Comparison of ENCODE assay signal across 3 worm cellular contexts in the genomic region with DNA sequence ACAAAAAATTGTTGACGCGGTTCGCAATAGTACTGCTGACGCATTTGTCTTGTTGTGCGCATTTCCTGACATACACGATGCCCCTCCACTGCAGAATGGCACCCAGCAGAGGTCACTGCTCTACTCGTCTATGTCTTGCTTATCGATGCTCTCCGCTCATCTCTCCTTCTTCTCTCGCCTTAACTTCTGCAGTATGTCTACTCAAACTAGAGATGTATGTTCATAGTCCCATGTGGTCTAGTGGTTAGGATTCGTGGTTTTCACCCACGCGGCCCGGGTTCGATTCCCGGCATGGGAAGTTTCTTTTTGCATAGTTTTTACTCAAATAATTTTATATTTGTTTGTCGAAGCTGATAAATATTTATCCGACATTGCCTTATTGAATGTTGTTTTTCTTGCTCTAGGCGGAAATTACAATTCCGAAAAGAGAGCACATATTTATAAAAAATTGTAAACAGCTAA.
TF ChIP-seq lines count a peak whose summit lies in the region.

Gene C28G1.2, plus strand, starts transcription at position 130 of the 462 bp plus-strand sequence.

TF ChIP-seq in whole organism, L1 larva, 84 proteins besides CTCF, POLR2A, EP300 and RAD21 (continued from another document and continues in another):
- TF ChIP-seq alr-1 (tag; optimal IDR thresholded peaks at IDR 0.05; lab: Kevin White, UChicago; ENCODE audit: borderline replicate concordance) (no peak), unc-62 (GFP tag; optimal IDR thresholded peaks at IDR 0.05; lab: Kevin White, UChicago) (no peak), tlp-1 (tag; optimal IDR thresholded peaks at IDR 0.05; lab: Kevin White, UChicago) (no peak), pag-3 (tag; optimal IDR thresholded peaks at IDR 0.05; lab: Kevin White, UChicago; ENCODE audit: borderline replicate concordance, insufficient read depth) (peak; percentile 73), mab-9 (GFP tag; IDR thresholded peaks at IDR 0.05; lab: Robert Waterston, UW) (peak; percentile 87), F16B12.6 (tag; optimal IDR thresholded peaks at IDR 0.05; lab: Kevin White, UChicago) (peak; percentile 47), nhr-71 (tag; optimal IDR thresholded peaks at IDR 0.05; lab: Kevin White, UChicago) (peak; percentile 96), unc-98 (GFP tag; IDR thresholded peaks at IDR 0.05; lab: Robert Waterston, UW) (peak; percentile 65; the same call in 1 of the 2 replicates), nhr-47 (tag; optimal IDR thresholded peaks at IDR 0.05; lab: Kevin White, UChicago) (peak; percentile 96), efl-1 (optimal IDR thresholded peaks at IDR 0.05; lab: Kevin White, UChicago) (peak; percentile 74 to 78), efl-1 (GFP tag; optimal IDR thresholded peaks at IDR 0.05 in 1 of 2; lab: Kevin White, UChicago) (peak; percentile 49 to 96), egl-27 (tag; optimal IDR thresholded peaks at IDR 0.05; lab: Kevin White, UChicago) (peak; percentile 62), grh-1 (GFP tag; IDR thresholded peaks at IDR 0.05; lab: Robert Waterston, UW) (peak; percentile 89), zag-1 (tag; optimal IDR thresholded peaks at IDR 0.05; lab: Kevin White, UChicago) (peak; percentile 71), sox-4 (tag; optimal IDR thresholded peaks at IDR 0.05; lab: Kevin White, UChicago) (peak; percentile 92), elt-3 (tag; optimal IDR thresholded peaks at IDR 0.05; lab: Kevin White, UChicago) (peak in 2 of 6 experiments; percentile 34 to 81), tbx-2 (tag; optimal IDR thresholded peaks at IDR 0.05; lab: Kevin White, UChicago) (peak; percentile 93), nhr-77 (tag; optimal IDR thresholded peaks at IDR 0.05; lab: Kevin White, UChicago) (peak; percentile 86), lin-15B (tag; optimal IDR thresholded peaks at IDR 0.05; lab: Kevin White, UChicago) (peak; percentile 50), snu-23 (GFP tag; optimal IDR thresholded peaks at IDR 0.05; lab: Kevin White, UChicago) (peak; percentile 98), ceh-8 (GFP tag; optimal IDR thresholded peaks at IDR 0.05; lab: Kevin White, UChicago) (peak; percentile 92), mep-1 (tag; optimal IDR thresholded peaks at IDR 0.05; lab: Kevin White, UChicago) (peak; percentile 89), ets-5 (GFP tag; IDR thresholded peaks at IDR 0.05; lab: Robert Waterston, UW) (no peak), nhr-20 (tag; optimal IDR thresholded peaks at IDR 0.05; lab: Kevin White, UChicago) (peak; percentile 95), nhr-19 (GFP tag; conservative IDR thresholded peaks at IDR 0.05; lab: Robert Waterston, UW) (peak; percentile 94), lsy-2 (tag; optimal IDR thresholded peaks at IDR 0.05; lab: Kevin White, UChicago) (peak; percentile 83 to 91), nhr-12 (tag; optimal IDR thresholded peaks at IDR 0.05; lab: Kevin White, UChicago) (no peak), aha-1 (tag; optimal IDR thresholded peaks at IDR 0.05; lab: Kevin White, UChicago) (peak; percentile 63), hpl-2 (GFP tag; optimal IDR thresholded peaks at IDR 0.05; lab: Kevin White, UChicago) (peak; percentile 69), blmp-1 (tag; optimal IDR thresholded peaks at IDR 0.05; lab: Kevin White, UChicago) (peak; percentile 41), fkh-10 (GFP tag; optimal IDR thresholded peaks at IDR 0.05; lab: Kevin White, UChicago) (peak; percentile 92), mdl-1 (tag; optimal IDR thresholded peaks at IDR 0.05; lab: Kevin White, UChicago) (peak; percentile 18 to 92), elt-2 (tag; optimal IDR thresholded peaks at IDR 0.05; lab: Kevin White, UChicago) (peak; percentile 44), mef-2 (tag; optimal IDR thresholded peaks at IDR 0.05; lab: Kevin White, UChicago) (peak; percentile 18), nhr-237 (tag; optimal IDR thresholded peaks at IDR 0.05; lab: Kevin White, UChicago) (peak; percentile 84), rnt-1 (tag; optimal IDR thresholded peaks at IDR 0.05; lab: Kevin White, UChicago) (peak; percentile 90), ces-1 (GFP tag; optimal IDR thresholded peaks at IDR 0.05; lab: Kevin White, UChicago) (no peak), sup-37 (GFP tag; optimal IDR thresholded peaks at IDR 0.05; lab: Kevin White, UChicago) (peak; percentile 82), swsn-7 (tag; optimal IDR thresholded peaks at IDR 0.05; lab: Kevin White, UChicago) (peak; percentile 96), efl-3 (GFP tag; optimal IDR thresholded peaks at IDR 0.05; lab: Kevin White, UChicago) (peak; percentile 80), fkh-4 (tag; optimal IDR thresholded peaks at IDR 0.05; lab: Kevin White, UChicago; ENCODE audit: borderline replicate concordance) (peak; percentile 62)

TF ChIP-seq in whole organism, L3 larva, 47 proteins besides CTCF, POLR2A, EP300 and RAD21 (continued from another document):
- TF ChIP-seq aly-2 (tag; optimal IDR thresholded peaks at IDR 0.05; lab: Kevin White, UChicago) (no peak), nhr-23 (tag; optimal IDR thresholded peaks at IDR 0.05; lab: Kevin White, UChicago) (peak; percentile 94), elt-1 (tag; optimal IDR thresholded peaks at IDR 0.05; lab: Kevin White, UChicago) (peak; percentile 33), snpc-4 (tag; optimal IDR thresholded peaks at IDR 0.05; lab: Kevin White, UChicago) (peak; percentile 68), unc-62 (GFP tag; optimal IDR thresholded peaks at IDR 0.05; lab: Kevin White, UChicago) (peak; percentile 82), elt-3 (tag; optimal IDR thresholded peaks at IDR 0.05; lab: Kevin White, UChicago) (peak in 1 of 3 experiments; percentile 69), ceh-9 (tag; optimal IDR thresholded peaks at IDR 0.05; lab: Kevin White, UChicago) (no peak), ceh-28 (tag; optimal IDR thresholded peaks at IDR 0.05; lab: Kevin White, UChicago) (peak; percentile 93), ztf-11 (tag; optimal IDR thresholded peaks at IDR 0.05; lab: Kevin White, UChicago) (no peak), lin-39 (tag; optimal IDR thresholded peaks at IDR 0.05; lab: Kevin White, UChicago) (peak; percentile 87), nhr-43 (tag; optimal IDR thresholded peaks at IDR 0.05; lab: Kevin White, UChicago; ENCODE audit: poor library complexity, severe bottlenecking) (peak; percentile 95), nhr-11 (tag; optimal IDR thresholded peaks at IDR 0.05; lab: Kevin White, UChicago) (peak; percentile 68), jun-1 (tag; optimal IDR thresholded peaks at IDR 0.05; lab: Kevin White, UChicago) (peak; percentile 93), nhr-25 (tag; optimal IDR thresholded peaks at IDR 0.05; lab: Kevin White, UChicago) (peak; percentile 82), pqm-1 (tag; optimal IDR thresholded peaks at IDR 0.05; lab: Kevin White, UChicago) (peak; percentile 53), hmg-11 (tag; optimal IDR thresholded peaks at IDR 0.05; lab: Kevin White, UChicago) (peak; percentile 100), fkh-2 (tag; optimal IDR thresholded peaks at IDR 0.05; lab: Kevin White, UChicago) (no peak), pha-4 (tag; optimal IDR thresholded peaks at IDR 0.05; lab: Kevin White, UChicago) (peak; percentile 89), nhr-28 (tag; optimal IDR thresholded peaks at IDR 0.05; lab: Kevin White, UChicago) (no peak), ceh-16 (tag; optimal IDR thresholded peaks at IDR 0.05; lab: Kevin White, UChicago) (peak; percentile 22), ztf-4 (tag; optimal IDR thresholded peaks at IDR 0.05; lab: Kevin White, UChicago) (peak; percentile 5), lsy-12 (tag; optimal IDR thresholded peaks at IDR 0.05; lab: Kevin White, UChicago) (peak; percentile 94), nhr-237 (tag; optimal IDR thresholded peaks at IDR 0.05; lab: Kevin White, UChicago) (no peak)

TF ChIP-seq in whole organism, young adult, 124 proteins besides CTCF, POLR2A, EP300 and RAD21 (continued from another document and continues in another):
- TF ChIP-seq B0336.3 (GFP tag; IDR thresholded peaks at IDR 0.05; lab: Robert Waterston, UW) (peak; percentile 90), hlh-12 (tag; optimal IDR thresholded peaks at IDR 0.05; lab: Kevin White, UChicago) (peak; percentile 79), ztf-25 (GFP tag; IDR thresholded peaks at IDR 0.05; lab: Robert Waterston, UW) (peak; percentile 93), Y79H2A.3 (GFP tag; conservative IDR thresholded peaks at IDR 0.05; lab: Robert Waterston, UW) (peak; percentile 52; the same call in 1 of the 2 replicates), cebp-2 (GFP tag; IDR thresholded peaks at IDR 0.05; lab: Robert Waterston, UW) (peak; percentile 89), snpc-3.4 (tag; optimal IDR thresholded peaks at IDR 0.05; lab: Kevin White, UChicago) (peak; percentile 52), ekl-4 (GFP tag; IDR thresholded peaks at IDR 0.05; lab: Robert Waterston, UW) (peak; percentile 91; the same call in 1 of the 2 replicates), chd-7 (tag; optimal IDR thresholded peaks at IDR 0.05; lab: Kevin White, UChicago) (peak; percentile 95), pha-4 (tag; optimal IDR thresholded peaks at IDR 0.05; lab: Kevin White, UChicago) (no peak), egrh-3 (GFP tag; IDR thresholded peaks at IDR 0.05; lab: Robert Waterston, UW) (peak; percentile 63; the same call in 1 of the 2 replicates), him-1 (tag; optimal IDR thresholded peaks at IDR 0.05; lab: Kevin White, UChicago) (peak; percentile 93), tbp1 (GFP tag; optimal IDR thresholded peaks at IDR 0.05; lab: Kevin White, UChicago) (peak; percentile 100), mel-28 (tag; optimal IDR thresholded peaks at IDR 0.05; lab: Kevin White, UChicago; ENCODE audit: borderline replicate concordance) (peak; percentile 67), nfya-2 (GFP tag; IDR thresholded peaks at IDR 0.05; lab: Robert Waterston, UW) (no peak), attf-3 (GFP tag; conservative IDR thresholded peaks at IDR 0.05; lab: Robert Waterston, UW) (peak; percentile 68), gei-17 (GFP tag; optimal IDR thresholded peaks at IDR 0.05; lab: Kevin White, UChicago) (peak; percentile 88), hrde-1 (tag; optimal IDR thresholded peaks at IDR 0.05; lab: Kevin White, UChicago; ENCODE audit: borderline replicate concordance) (peak; percentile 85), bed-2 (GFP tag; IDR thresholded peaks at IDR 0.05; lab: Robert Waterston, UW) (no peak), zfh-2 (GFP tag; conservative IDR thresholded peaks at IDR 0.05; lab: Robert Waterston, UW) (no peak; the same call in none of the 2 replicates), hmg-20 (GFP tag; IDR thresholded peaks at IDR 0.05; lab: Robert Waterston, UW) (peak; percentile 89), Y67H2A.10 (GFP tag; conservative IDR thresholded peaks at IDR 0.05; lab: Robert Waterston, UW) (peak; percentile 72; the same call in 1 of the 2 replicates), lir-1 (GFP tag; conservative IDR thresholded peaks at IDR 0.05; lab: Robert Waterston, UW) (peak; percentile 80), pbrm-1 (GFP tag; IDR thresholded peaks at IDR 0.05; lab: Robert Waterston, UW) (peak; percentile 94), bed-1 (GFP tag; IDR thresholded peaks at IDR 0.05; lab: Robert Waterston, UW) (no peak), B0261.1 (tag; optimal IDR thresholded peaks at IDR 0.05; lab: Kevin White, UChicago) (peak; percentile 100), K11D2.4 (GFP tag; IDR thresholded peaks at IDR 0.05; lab: Robert Waterston, UW) (peak; percentile 89; the same call in 1 of the 2 replicates), nfyb-1 (GFP tag; IDR thresholded peaks at IDR 0.05; lab: Robert Waterston, UW) (peak; percentile 87), madf-6 (GFP tag; IDR thresholded peaks at IDR 0.05; lab: Robert Waterston, UW) (no peak; the same call in 1 of the 2 replicates), ccch-3 (GFP tag; optimal IDR thresholded peaks at IDR 0.05; lab: Kevin White, UChicago) (peak; percentile 75), ZK185.1 (tag; optimal IDR thresholded peaks at IDR 0.05; lab: Kevin White, UChicago; ENCODE audit: poor library complexity, severe bottlenecking) (peak; percentile 95), ztf-26 (tag; optimal IDR thresholded peaks at IDR 0.05; lab: Kevin White, UChicago) (peak; percentile 86), B0035.1 (tag; optimal IDR thresholded peaks at IDR 0.05; lab: Kevin White, UChicago) (peak; percentile 91), cebp-1 (GFP tag; IDR thresholded peaks at IDR 0.05; lab: Robert Waterston, UW) (peak; percentile 70; the same call in 1 of the 2 replicates), cebp-1 (tag; optimal IDR thresholded peaks at IDR 0.05; lab: Kevin White, UChicago) (peak; percentile 92), snpc-1.3 (tag; optimal IDR thresholded peaks at IDR 0.05; lab: Kevin White, UChicago; ENCODE audit: insufficient read depth) (peak; percentile 92), dpl-1 (GFP tag; optimal IDR thresholded peaks at IDR 0.05; lab: Kevin White, UChicago) (peak; percentile 4), ama-1 (optimal IDR thresholded peaks at IDR 0.05; lab: Kevin White, UChicago) (no peak), ama-1 (GFP tag; optimal IDR thresholded peaks at IDR 0.05; lab: Kevin White, UChicago) (peak; percentile 79 to 92), aptf-2 (GFP tag; conservative IDR thresholded peaks at IDR 0.05; lab: Robert Waterston, UW) (0 out of 2 replicates have a peak, but pooled peaks have one; percentile 53), akir-1 (GFP tag; optimal IDR thresholded peaks at IDR 0.05; lab: Kevin White, UChicago) (peak; percentile 84), unc-62 (GFP tag; optimal IDR thresholded peaks at IDR 0.05; lab: Kevin White, UChicago) (no peak), fkh-3 (tag; optimal IDR thresholded peaks at IDR 0.05; lab: Kevin White, UChicago) (peak; percentile 70), ceh-91 (GFP tag; IDR thresholded peaks at IDR 0.05; lab: Robert Waterston, UW) (no peak), C06A6.2 (GFP tag; conservative IDR thresholded peaks at IDR 0.05; lab: Robert Waterston, UW) (peak; percentile 71), F10E7.11 (tag; optimal IDR thresholded peaks at IDR 0.05; lab: Kevin White, UChicago) (peak; percentile 84), hmg-1.2 (GFP tag; IDR thresholded peaks at IDR 0.05; lab: Robert Waterston, UW) (peak; percentile 90), tbx-9 (tag; optimal IDR thresholded peaks at IDR 0.05; lab: Kevin White, UChicago; ENCODE audit: borderline replicate concordance) (no peak), ceh-40 (GFP tag; IDR thresholded peaks at IDR 0.05; lab: Robert Waterston, UW) (peak; percentile 91), F57C9.4 (tag; optimal IDR thresholded peaks at IDR 0.05; lab: Kevin White, UChicago) (peak; percentile 71), B0019.2 (GFP tag; conservative IDR thresholded peaks at IDR 0.05; lab: Robert Waterston, UW) (0 out of 2 replicates have a peak, but pooled peaks have one; percentile 45), attf-6 (GFP tag; IDR thresholded peaks at IDR 0.05; lab: Robert Waterston, UW) (no peak), F39B2.1 (GFP tag; IDR thresholded peaks at IDR 0.05; lab: Robert Waterston, UW) (0 out of 2 replicates have a peak, but pooled peaks have one; percentile 50), lag-1 (GFP tag; IDR thresholded peaks at IDR 0.05; lab: Robert Waterston, UW) (no peak), mxl-1 (tag; optimal IDR thresholded peaks at IDR 0.05; lab: Kevin White, UChicago) (peak; percentile 63), tlf-1 (GFP tag; optimal IDR thresholded peaks at IDR 0.05; lab: Kevin White, UChicago) (peak; percentile 83), ceh-100 (GFP tag; IDR thresholded peaks at IDR 0.05; lab: Robert Waterston, UW) (peak; percentile 51; the same call in 1 of the 2 replicates), lsl-1 (GFP tag; optimal IDR thresholded peaks at IDR 0.05; lab: Kevin White, UChicago) (peak; percentile 20), rcor-1 (GFP tag; IDR thresholded peaks at IDR 0.05; lab: Robert Waterston, UW) (peak; percentile 87), zim-3 (tag; optimal IDR thresholded peaks at IDR 0.05; lab: Kevin White, UChicago) (peak; percentile 88), ztf-18 (tag; optimal IDR thresholded peaks at IDR 0.05; lab: Kevin White, UChicago) (peak; percentile 92), F23B12.7 (tag; optimal IDR thresholded peaks at IDR 0.05; lab: Kevin White, UChicago; ENCODE audit: insufficient read depth) (peak; percentile 62), repo-1 (tag; optimal IDR thresholded peaks at IDR 0.05; lab: Kevin White, UChicago) (peak; percentile 92), efl-1 (GFP tag; optimal IDR thresholded peaks at IDR 0.05; lab: Kevin White, UChicago) (peak; percentile 25), sdz-38 (tag; optimal IDR thresholded peaks at IDR 0.05; lab: Kevin White, UChicago) (no peak), ets-4 (GFP tag; optimal IDR thresholded peaks at IDR 0.05; lab: Kevin White, UChicago) (peak; percentile 82)
